Worm (Caenorhabditis elegans) whole organism, L4/young adult: Measurements from ENCODE around the gene C15H11.1.

Experiments
- W03F9.2 ChIP-seq: fragments of 150-350 bp; optimal IDR thresholded peaks from 2 replicates; lab custom pipeline; 2014; ENCODE audit warnings: missing biosample characterization, missing genetic modification characterization
- dao-5 ChIP-seq: sonication (generic microtip); optimal IDR thresholded peaks from 2 replicates; lab custom pipeline; 2016; ENCODE audit warnings: missing genotype, missing genetic modification characterization, moderate library complexity, missing compliant biosample characterization
- him-1 ChIP-seq: sonication (generic microtip); optimal IDR thresholded peaks from 2 replicates; lab custom pipeline; 2016; ENCODE audit warnings: missing genotype, missing genetic modification reagents, missing genetic modification characterization, missing compliant biosample characterization

ce11 chrV:14421325-14421724 lies 27.7 kb downstream of the C15H11.1 start, which contains the start of gene dhs-22:
- TF ChIP-seq him-1 (tag; lab: Kevin White, UChicago): no peak
- no peak for TF ChIP-seq W03F9.2 (tag; lab: Kevin White, UChicago)
- no peak for TF ChIP-seq dao-5 (tag; lab: Kevin White, UChicago)
